Fruit fly (Drosophila melanogaster): ENCODE measurements around the gene mRpS34.

DNA sequence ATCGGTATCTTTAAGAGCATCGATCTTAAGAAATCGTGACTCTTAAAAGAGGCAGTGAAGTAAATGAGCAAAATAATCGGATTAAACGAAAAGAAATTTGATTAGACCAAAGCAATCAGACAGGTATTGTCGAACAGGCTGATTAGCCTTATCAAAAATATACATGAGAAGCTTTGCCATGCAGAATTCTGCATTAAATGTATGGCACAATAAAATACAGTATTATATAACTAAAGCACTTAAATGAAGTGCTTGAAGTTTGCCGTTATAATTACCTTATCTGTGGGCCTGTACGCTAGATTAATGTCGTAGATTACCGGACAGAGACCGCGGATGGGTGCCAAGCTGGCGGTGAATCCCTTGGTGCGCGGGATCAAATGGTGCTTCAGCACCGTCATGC is 35.2 kb downstream of the mRpS34 start:
- no peak for TF ChIP-seq CrebA (GFP tag; optimal IDR thresholded peaks at IDR 0.05; ENCODE audit: borderline replicate concordance)
- TF ChIP-seq dmrt93B (GFP tag; optimal IDR thresholded peaks at IDR 0.05): no peak
- TF ChIP-seq usp (GFP tag; optimal IDR thresholded peaks at IDR 0.05): no peak
- no peak for TF ChIP-seq Mio (GFP tag; optimal IDR thresholded peaks at IDR 0.05)
- no peak for TF ChIP-seq psq (GFP tag; optimal IDR thresholded peaks at IDR 0.05)
- no peak for TF ChIP-seq Sp1 (GFP tag; optimal IDR thresholded peaks at IDR 0.05)
- no peak for TF ChIP-seq ey (GFP tag; optimal IDR thresholded peaks at IDR 0.05)
- TF ChIP-seq Dfd (GFP tag; optimal IDR thresholded peaks at IDR 0.05): no peak
- TF ChIP-seq Hr83 (GFP tag; optimal IDR thresholded peaks at IDR 0.05; ENCODE audit: poor library complexity, severe bottlenecking): no peak
- TF ChIP-seq OdsH (GFP tag; optimal IDR thresholded peaks at IDR 0.05): no peak
- TF ChIP-seq lola (GFP tag; optimal IDR thresholded peaks at IDR 0.05): no peak

Data from whole organism, wandering third instar larva.